Fruit fly (Drosophila melanogaster): ENCODE data around the gene ens.

ens gene

DNA sequence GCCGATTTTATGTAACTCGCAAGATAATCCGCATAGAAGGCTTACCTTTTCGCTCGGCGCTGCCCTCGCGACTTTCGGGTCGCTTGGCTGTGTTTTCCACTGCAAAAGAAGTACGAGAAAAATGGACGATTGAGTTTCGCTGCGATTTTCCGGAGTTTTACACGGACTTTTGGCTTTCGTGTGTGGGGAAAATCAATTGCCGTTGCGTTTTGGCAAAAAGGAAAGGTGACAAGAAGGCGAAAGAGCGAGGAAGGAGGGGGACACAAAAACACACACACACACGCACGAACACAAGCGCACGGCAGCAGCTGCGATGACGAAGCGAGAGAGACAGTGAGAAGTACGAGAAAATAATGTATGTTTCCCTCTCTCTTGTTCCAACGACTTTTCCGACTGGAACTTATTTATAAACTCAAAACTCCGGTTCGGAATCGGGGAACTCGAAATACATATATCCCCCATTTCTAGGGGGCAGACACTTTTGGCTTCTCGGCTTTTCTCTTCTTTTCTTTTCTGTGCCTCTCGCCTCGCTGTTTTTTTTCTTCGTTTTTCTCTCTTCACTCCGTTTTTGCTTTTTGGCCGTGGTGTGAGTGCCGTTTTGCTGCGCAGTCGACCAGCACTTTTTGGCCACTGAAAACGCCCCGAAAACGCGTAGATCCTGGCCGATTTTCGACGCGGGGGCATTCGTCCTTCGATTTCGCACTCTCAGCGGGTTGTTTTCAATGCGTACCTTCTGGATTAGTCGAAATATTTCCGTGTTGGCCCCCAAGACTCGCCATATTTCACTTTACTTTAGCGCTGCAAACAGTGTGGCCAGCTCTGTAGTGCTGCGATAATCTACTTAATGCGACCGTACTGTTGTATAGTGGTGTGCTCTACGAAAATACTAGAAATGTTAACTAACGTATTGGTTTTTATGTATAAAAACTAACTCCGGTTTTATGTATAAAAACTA, at the start of gene ens:
ens (minus strand) TSS at position 827 of the 955 bp plus-strand sequence.
- no peak for TF ChIP-seq CG8478 (optimal IDR thresholded peaks at IDR 0.05)
- TF ChIP-seq usp (GFP tag; optimal IDR thresholded peaks at IDR 0.05): no peak
- no peak for TF ChIP-seq Dll (optimal IDR thresholded peaks at IDR 0.05)
- TF ChIP-seq psq (optimal IDR thresholded peaks at IDR 0.05): no peak
- no peak for TF ChIP-seq EcR (GFP tag; optimal IDR thresholded peaks at IDR 0.05)
- TF ChIP-seq pan (optimal IDR thresholded peaks at IDR 0.05): no peak

DNA sequence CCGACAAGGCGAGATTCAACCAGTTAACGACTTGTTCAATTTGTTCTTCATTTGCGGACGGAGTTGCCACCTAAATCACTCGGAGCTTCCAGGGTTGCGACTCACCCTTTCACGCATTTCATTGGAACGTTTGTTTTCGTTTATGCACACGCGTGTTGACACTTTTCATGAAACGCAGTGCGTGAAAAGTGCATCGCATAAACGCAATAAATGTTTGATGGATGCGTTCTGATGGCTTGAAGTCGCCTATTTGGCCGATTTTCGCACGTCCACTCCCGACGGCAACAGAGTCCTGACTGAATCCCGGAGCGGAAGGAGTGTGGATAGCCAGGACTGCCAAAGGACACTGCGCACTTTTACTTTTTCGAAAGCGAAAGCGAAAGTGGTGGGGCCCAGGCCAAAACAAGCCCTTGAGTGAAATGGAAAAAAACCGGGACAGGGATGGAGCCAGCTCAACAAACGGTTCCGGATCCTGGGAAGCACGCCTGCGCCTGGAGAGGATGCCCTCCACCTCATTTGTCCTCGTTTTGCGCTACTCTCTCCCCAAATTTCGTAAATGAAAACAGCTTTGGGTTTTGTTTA, 43.7 kb upstream of the ens start, which contains the start of gene Teh4:
Teh4 (minus strand) TSS at position 290 of the 582 bp plus-strand sequence.
- no peak for TF ChIP-seq psq (optimal IDR thresholded peaks at IDR 0.05)
- TF ChIP-seq pan (optimal IDR thresholded peaks at IDR 0.05): no peak
- no peak for TF ChIP-seq EcR (GFP tag; optimal IDR thresholded peaks at IDR 0.05)
- no peak for TF ChIP-seq CG8478 (optimal IDR thresholded peaks at IDR 0.05)
- no peak for TF ChIP-seq Dll (optimal IDR thresholded peaks at IDR 0.05)
- TF ChIP-seq usp (GFP tag; optimal IDR thresholded peaks at IDR 0.05): no peak

DNA sequence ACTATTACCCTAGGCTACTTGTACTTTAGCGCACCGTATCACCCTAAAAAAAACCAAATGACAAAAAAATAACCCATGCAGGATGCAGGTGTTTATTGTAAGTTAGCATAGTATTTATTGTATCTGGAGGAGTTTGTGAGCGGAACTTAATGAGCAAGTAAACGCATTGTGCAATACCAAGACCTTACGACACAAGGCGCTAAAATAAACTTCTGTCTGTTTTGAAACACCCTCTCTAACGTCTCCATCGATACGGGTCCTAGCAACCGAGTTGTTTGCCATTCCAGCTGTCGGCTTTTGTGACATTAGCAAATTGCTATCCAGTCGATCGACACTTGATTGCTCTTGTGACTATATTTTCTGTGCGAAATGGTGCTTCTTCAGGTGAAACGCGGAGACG, 39.2 kb upstream of the ens start, which contains the start of gene CG18675:
CG18675 (plus strand) TSS at position 301 of the 400 bp plus-strand sequence.
- TF ChIP-seq CG8478 (optimal IDR thresholded peaks at IDR 0.05): no peak
- no peak for TF ChIP-seq psq (optimal IDR thresholded peaks at IDR 0.05)
- no peak for TF ChIP-seq Dll (optimal IDR thresholded peaks at IDR 0.05)
- TF ChIP-seq usp (GFP tag; optimal IDR thresholded peaks at IDR 0.05): no peak
- TF ChIP-seq EcR (GFP tag; optimal IDR thresholded peaks at IDR 0.05): no peak
- no peak for TF ChIP-seq pan (optimal IDR thresholded peaks at IDR 0.05)

DNA sequence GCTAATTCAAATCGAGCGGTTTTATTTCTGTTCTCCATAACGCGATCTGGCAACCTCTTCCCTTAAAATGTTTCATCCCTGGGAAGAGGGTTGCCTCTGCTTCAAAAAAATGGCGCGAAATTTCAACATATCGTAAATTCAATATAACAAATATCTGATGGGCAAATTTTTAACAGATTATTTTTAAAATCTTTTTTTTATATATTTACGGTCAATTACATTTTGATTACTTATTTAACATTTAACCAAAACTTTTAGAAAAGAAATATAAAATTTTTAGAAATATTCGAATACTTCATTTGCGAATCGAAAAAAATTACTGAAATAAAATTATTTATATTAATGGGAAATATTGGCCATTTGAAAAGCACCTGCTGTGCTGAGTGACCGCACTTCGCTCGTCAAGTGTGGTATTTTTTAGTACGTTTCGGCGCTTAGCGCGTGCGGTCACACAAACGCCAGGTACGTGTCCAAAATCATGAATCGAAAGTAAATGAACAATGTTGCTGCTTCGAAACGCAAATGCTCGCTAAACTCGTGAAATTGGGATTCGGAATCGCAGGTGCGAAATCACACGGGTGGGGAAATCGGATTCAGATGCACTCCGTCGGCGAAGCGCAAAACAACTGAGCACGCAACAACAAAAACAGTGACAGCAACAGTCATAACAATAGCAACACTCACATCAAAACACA, 35.8 kb upstream of the ens start, which contains the start of gene Ero1L:
Ero1L (plus strand) TSS at position 448 of the 695 bp plus-strand sequence.
- TF ChIP-seq pan (optimal IDR thresholded peaks at IDR 0.05) (no peak), usp (GFP tag; optimal IDR thresholded peaks at IDR 0.05) (no peak), Dll (optimal IDR thresholded peaks at IDR 0.05) (no peak), CG8478 (optimal IDR thresholded peaks at IDR 0.05) (no peak), psq (optimal IDR thresholded peaks at IDR 0.05) (no peak), EcR (GFP tag; optimal IDR thresholded peaks at IDR 0.05) (no peak)

dm6 chr3L:4167353-4167842, 33.0 kb upstream of the ens start, which contains the start of gene mas:
TSS of gene mas (minus strand) at chr3L:4167464.
- no peak for TF ChIP-seq Dll (optimal IDR thresholded peaks at IDR 0.05)
- no peak for TF ChIP-seq EcR (GFP tag; optimal IDR thresholded peaks at IDR 0.05)
- TF ChIP-seq psq (optimal IDR thresholded peaks at IDR 0.05): no peak
- no peak for TF ChIP-seq usp (GFP tag; optimal IDR thresholded peaks at IDR 0.05)
- no peak for TF ChIP-seq CG8478 (optimal IDR thresholded peaks at IDR 0.05)
- TF ChIP-seq pan (optimal IDR thresholded peaks at IDR 0.05): no peak

- no peak for TF ChIP-seq pan (optimal IDR thresholded peaks at IDR 0.05)
- no peak for TF ChIP-seq usp (GFP tag; optimal IDR thresholded peaks at IDR 0.05)
Observed at dm6 chr3L:4160926-4161325, 26.6 kb upstream of the ens start, which contains the start of gene nab. TSS of gene nab (minus strand) at chr3L:4160932.

DNA sequence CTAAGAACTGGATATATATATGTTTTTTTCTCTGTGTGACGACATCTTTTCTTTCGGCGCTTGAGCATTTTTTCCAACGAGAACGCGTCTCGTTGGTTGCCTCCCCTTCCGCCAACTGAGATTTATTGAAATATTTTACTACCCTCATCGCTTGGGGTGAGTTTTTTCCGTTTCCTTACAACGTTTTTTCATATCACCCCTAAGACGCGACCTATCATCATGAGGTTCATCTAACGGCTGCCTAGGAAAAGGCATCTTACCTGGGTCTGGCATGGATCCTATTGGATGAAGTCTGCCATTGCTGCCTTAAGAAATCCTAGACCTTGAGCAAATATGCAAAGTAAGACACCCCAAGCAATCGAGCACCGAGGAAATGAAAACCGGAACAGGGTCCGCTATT, 24.9 kb upstream of the ens start:
- TF ChIP-seq usp (GFP tag; optimal IDR thresholded peaks at IDR 0.05): no peak
- TF ChIP-seq psq (optimal IDR thresholded peaks at IDR 0.05): no peak
- no peak for TF ChIP-seq pan (optimal IDR thresholded peaks at IDR 0.05)
- no peak for TF ChIP-seq CG8478 (optimal IDR thresholded peaks at IDR 0.05)
- TF ChIP-seq EcR (GFP tag; optimal IDR thresholded peaks at IDR 0.05): no peak
- no peak for TF ChIP-seq Dll (optimal IDR thresholded peaks at IDR 0.05)

DNA sequence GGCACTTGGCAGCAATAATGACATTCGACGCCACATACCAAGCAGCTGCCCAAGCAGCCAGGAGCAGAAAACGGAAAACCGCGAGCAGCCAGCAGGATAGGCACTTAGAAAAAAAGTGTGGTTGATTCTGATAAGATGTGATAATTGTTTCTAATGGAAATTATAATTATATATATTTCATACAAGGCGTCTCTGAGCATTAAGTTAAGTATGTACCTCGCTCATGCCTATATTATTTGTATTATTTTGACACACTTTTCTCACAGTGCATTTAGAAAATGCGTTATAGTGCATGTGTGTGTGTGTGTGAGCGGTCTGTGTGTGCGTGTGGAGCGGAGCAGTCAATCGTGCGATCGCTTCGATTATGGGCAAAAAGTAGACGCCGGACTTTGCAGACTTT, 24.0 kb upstream of the ens start:
- TF ChIP-seq usp (GFP tag; optimal IDR thresholded peaks at IDR 0.05) (no peak), EcR (GFP tag; optimal IDR thresholded peaks at IDR 0.05) (no peak), psq (optimal IDR thresholded peaks at IDR 0.05) (no peak), Dll (optimal IDR thresholded peaks at IDR 0.05) (no peak), CG8478 (optimal IDR thresholded peaks at IDR 0.05) (no peak)

dm6 chr3L:4157852-4158251, 23.5 kb upstream of the ens start:
- TF ChIP-seq Dll (optimal IDR thresholded peaks at IDR 0.05) (no peak), usp (GFP tag; optimal IDR thresholded peaks at IDR 0.05) (no peak), psq (optimal IDR thresholded peaks at IDR 0.05) (no peak), CG8478 (optimal IDR thresholded peaks at IDR 0.05) (no peak), pan (optimal IDR thresholded peaks at IDR 0.05) (no peak), EcR (GFP tag; optimal IDR thresholded peaks at IDR 0.05) (no peak)

DNA sequence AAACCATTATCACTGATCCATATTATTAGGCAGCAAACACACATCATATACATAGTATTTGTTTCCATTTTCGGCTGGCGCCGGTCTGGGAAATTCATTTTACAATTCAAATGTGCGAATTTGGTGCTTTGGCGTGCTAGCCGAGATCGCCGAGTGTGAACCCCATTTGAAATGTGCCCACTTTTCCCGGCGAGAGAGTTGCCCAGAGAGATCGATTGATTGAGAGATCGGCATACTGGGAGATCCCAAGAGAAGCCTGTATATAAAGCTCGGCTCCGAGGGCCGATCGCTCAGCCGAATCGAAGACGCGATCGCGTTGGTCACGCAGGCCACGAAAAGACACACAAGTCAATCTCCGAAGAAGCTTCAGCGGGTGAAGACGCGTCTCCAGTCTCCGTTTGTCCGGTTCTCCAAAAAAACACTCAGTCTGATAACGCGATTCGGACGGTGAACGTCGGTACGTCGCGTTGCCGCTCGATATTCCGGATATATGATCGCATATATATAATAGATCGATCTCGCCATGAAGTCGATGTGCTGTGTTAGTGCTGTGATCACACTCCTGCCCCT, 14.1 kb upstream of the ens start, which contains the start of gene CG1299:
CG1299 (plus strand) TSS at position 291 of the 570 bp plus-strand sequence.
- TF ChIP-seq CG8478 (optimal IDR thresholded peaks at IDR 0.05): no peak
- TF ChIP-seq Dll (optimal IDR thresholded peaks at IDR 0.05): no peak
- TF ChIP-seq usp (GFP tag; optimal IDR thresholded peaks at IDR 0.05): no peak
- TF ChIP-seq pan (optimal IDR thresholded peaks at IDR 0.05): no peak
- TF ChIP-seq psq (optimal IDR thresholded peaks at IDR 0.05): no peak

DNA sequence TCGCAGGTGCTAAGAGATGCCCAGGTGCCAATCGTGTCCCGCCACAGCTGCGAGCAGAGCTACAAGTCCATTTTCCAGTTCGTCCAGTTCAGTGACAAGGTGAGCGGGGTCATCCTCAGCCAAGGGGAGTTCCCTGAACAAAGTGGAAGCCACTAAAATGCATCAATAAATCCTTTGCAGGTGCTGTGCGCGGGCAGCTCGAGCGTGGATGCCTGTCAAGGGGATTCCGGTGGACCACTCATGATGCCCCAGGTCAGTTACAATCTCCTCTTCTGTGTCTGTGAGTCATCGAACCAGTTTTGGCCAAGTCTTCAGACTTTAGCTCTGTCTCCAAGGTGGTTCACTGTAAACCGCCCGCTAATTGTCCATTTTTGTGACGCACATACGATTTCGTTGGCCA, 10.9 kb upstream of the ens start:
- TF ChIP-seq pan (optimal IDR thresholded peaks at IDR 0.05) (no peak), psq (optimal IDR thresholded peaks at IDR 0.05) (no peak), usp (GFP tag; optimal IDR thresholded peaks at IDR 0.05) (no peak), Dll (optimal IDR thresholded peaks at IDR 0.05) (no peak), CG8478 (optimal IDR thresholded peaks at IDR 0.05) (no peak), EcR (GFP tag; optimal IDR thresholded peaks at IDR 0.05) (no peak)

Measured in whole organism.